Worm (Caenorhabditis elegans) whole organism, L4 larva: ENCODE measurements around the gene pqn-80.

ENCODE experiments used
- F49E8.2 ChIP-seq: sonication (generic microtip); optimal IDR thresholded peaks from 2 replicates; lab custom pipeline; 2016; ENCODE audit warnings: missing compliant biosample characterization, mild to moderate bottlenecking, missing genetic modification characterization, borderline replicate concordance
- aly-2 ChIP-seq: sonication (generic microtip); optimal IDR thresholded peaks from 2 replicates; lab custom pipeline; 2018; ENCODE audit warnings: missing biosample characterization, missing genetic modification characterization
- gei-8 ChIP-seq: fragments of 200-800 bp; sonication (Bioruptor generic); optimal IDR thresholded peaks from 2 replicates; lab custom pipeline; 2018; ENCODE audit warnings: mild to moderate bottlenecking, missing genetic modification characterization, missing compliant biosample characterization
- nhr-11 ChIP-seq: fragments of 150-350 bp; optimal IDR thresholded peaks from 2 replicates; lab custom pipeline; 2014; ENCODE audit warnings: missing biosample characterization, missing genetic modification characterization
- sdz-12 ChIP-seq: fragments of 200-800 bp; sonication (Bioruptor generic); optimal IDR thresholded peaks from 2 replicates; lab custom pipeline; 2018; ENCODE audit warnings: mild to moderate bottlenecking, missing genetic modification characterization, missing compliant biosample characterization

- TF ChIP-seq sdz-12 (peak; percentile 69), nhr-11 (peak; percentile 87), gei-8 (GFP tag; lab: Kevin White, UChicago) (peak; percentile 81), aly-2 (tag; lab: Kevin White, UChicago) (no peak), F49E8.2 (tag; lab: Kevin White, UChicago) (peak; percentile 59)
Observed at ce11 chrIII:12608220-12608958, 18.0 kb upstream of the pqn-80 start, which contains the start of gene epc-1.
